Fruit fly (Drosophila melanogaster): ENCODE data around the gene mura.

The mura gene

dm6 chr3R:9590952-9591532, 39.4 kb upstream of the mura start, which contains the start of the genes bocks and CG8312 (continued):
- peak; percentile 34 for TF ChIP-seq vri (GFP tag; optimal IDR thresholded peaks at IDR 0.05)
- TF ChIP-seq Sox14 (GFP tag; optimal IDR thresholded peaks at IDR 0.05) = peak; percentile 53
- no peak for TF ChIP-seq Eip75B (GFP tag; optimal IDR thresholded peaks at IDR 0.05)
- TF ChIP-seq Sox102F (GFP tag; optimal IDR thresholded peaks at IDR 0.05) = no peak
- no peak for TF ChIP-seq Eip93F (GFP tag; optimal IDR thresholded peaks at IDR 0.05)
- TF ChIP-seq net (GFP tag; optimal IDR thresholded peaks at IDR 0.05) = peak; percentile 10
- TF ChIP-seq CG34406 (GFP tag; optimal IDR thresholded peaks at IDR 0.05) = no peak
- TF ChIP-seq CG6808 (GFP tag; optimal IDR thresholded peaks at IDR 0.05) = no peak
- no peak for TF ChIP-seq CG6276 (GFP tag; optimal IDR thresholded peaks at IDR 0.05)
- TF ChIP-seq dsx (GFP tag; optimal IDR thresholded peaks at IDR 0.05; ENCODE audit: poor library complexity, severe bottlenecking) = peak; percentile 96
- no peak for TF ChIP-seq CG32006 (GFP tag; optimal IDR thresholded peaks at IDR 0.05)
- peak in 1 of 2 experiments; percentile 14 for TF ChIP-seq ss (GFP tag; optimal IDR thresholded peaks at IDR 0.05)
- no peak for TF ChIP-seq CG6163 (GFP tag; IDR thresholded peaks at IDR 0.05)
- TF ChIP-seq esn (GFP tag; optimal IDR thresholded peaks at IDR 0.05) = peak; percentile 37
- TF ChIP-seq CG31627 (GFP tag; optimal IDR thresholded peaks at IDR 0.05) = peak; percentile 52
- TF ChIP-seq dac (GFP tag; optimal IDR thresholded peaks at IDR 0.05) = no peak
- TF ChIP-seq CG10669 (GFP tag; optimal IDR thresholded peaks at IDR 0.05) = no peak
- TF ChIP-seq Smox (GFP tag; optimal IDR thresholded peaks at IDR 0.05) = no peak
- TF ChIP-seq cyc (GFP tag; optimal IDR thresholded peaks at IDR 0.05) = peak; percentile 12
- TF ChIP-seq CG6854 (GFP tag; optimal IDR thresholded peaks at IDR 0.05) = peak; percentile 50
- TF ChIP-seq CG11762 (GFP tag; optimal IDR thresholded peaks at IDR 0.05; ENCODE audit: insufficient read depth) = no peak
- no peak for TF ChIP-seq eg (GFP tag; IDR thresholded peaks at IDR 0.05)
- TF ChIP-seq Sox15 (GFP tag; optimal IDR thresholded peaks at IDR 0.05) = no peak
- TF ChIP-seq CG11902 (GFP tag; optimal IDR thresholded peaks at IDR 0.05) = no peak
- no peak for TF ChIP-seq CG8632 (GFP tag; optimal IDR thresholded peaks at IDR 0.05)
- no peak for TF ChIP-seq achi (GFP tag; optimal IDR thresholded peaks at IDR 0.05)
- no peak for TF ChIP-seq Blimp-1 (GFP tag; optimal IDR thresholded peaks at IDR 0.05)
- TF ChIP-seq Lpt (GFP tag; optimal IDR thresholded peaks at IDR 0.05) = no peak
- peak; percentile 30 for TF ChIP-seq lz (GFP tag; optimal IDR thresholded peaks at IDR 0.05)
- no peak for TF ChIP-seq CG1621 (tag; optimal IDR thresholded peaks at IDR 0.05)
- peak; percentile 35 for TF ChIP-seq pdm3 (GFP tag; optimal IDR thresholded peaks at IDR 0.05)

- TF ChIP-seq cyc (GFP tag; optimal IDR thresholded peaks at IDR 0.05) (peak; percentile 29), Met (GFP tag; optimal IDR thresholded peaks at IDR 0.05) (no peak), fd59A (GFP tag; optimal IDR thresholded peaks at IDR 0.05) (no peak), CG6808 (GFP tag; optimal IDR thresholded peaks at IDR 0.05) (no peak), Eip93F (GFP tag; optimal IDR thresholded peaks at IDR 0.05) (peak; percentile 4), Lpt (GFP tag; optimal IDR thresholded peaks at IDR 0.05) (no peak), CG8319 (GFP tag; optimal IDR thresholded peaks at IDR 0.05) (no peak), CG8632 (GFP tag; optimal IDR thresholded peaks at IDR 0.05) (no peak), CG9139 (GFP tag; optimal IDR thresholded peaks at IDR 0.05) (no peak), svp (GFP tag) (no peak), esn (GFP tag; optimal IDR thresholded peaks at IDR 0.05) (peak; percentile 61), CG6792 (GFP tag; optimal IDR thresholded peaks at IDR 0.05) (no peak), CG6163 (GFP tag; IDR thresholded peaks at IDR 0.05) (peak; percentile 30; the same call in 1 of the 3 replicates), CG10631 (GFP tag; optimal IDR thresholded peaks at IDR 0.05) (peak; percentile 62), dac (GFP tag; optimal IDR thresholded peaks at IDR 0.05) (no peak), Eip75B (GFP tag; optimal IDR thresholded peaks at IDR 0.05) (peak; percentile 69), fd85E (GFP tag; optimal IDR thresholded peaks at IDR 0.05) (no peak), achi (GFP tag; optimal IDR thresholded peaks at IDR 0.05) (peak; percentile 46), OdsH (GFP tag; optimal IDR thresholded peaks at IDR 0.05) (peak; percentile 19), CG34406 (GFP tag; optimal IDR thresholded peaks at IDR 0.05) (no peak), Blimp-1 (GFP tag; optimal IDR thresholded peaks at IDR 0.05) (no peak), Sox15 (GFP tag; optimal IDR thresholded peaks at IDR 0.05) (no peak), spab (GFP tag; optimal IDR thresholded peaks at IDR 0.05) (no peak), CG4318 (GFP tag; optimal IDR thresholded peaks at IDR 0.05) (no peak), CG6276 (GFP tag; optimal IDR thresholded peaks at IDR 0.05) (no peak), topi (GFP tag; optimal IDR thresholded peaks at IDR 0.05) (peak; percentile 42), CG31627 (GFP tag; optimal IDR thresholded peaks at IDR 0.05) (peak; percentile 66), CG6854 (GFP tag; optimal IDR thresholded peaks at IDR 0.05) (peak; percentile 28), Smox (GFP tag; optimal IDR thresholded peaks at IDR 0.05) (no peak), CG11294 (GFP tag; IDR thresholded peaks at IDR 0.05) (no peak), Sox14 (GFP tag; optimal IDR thresholded peaks at IDR 0.05) (peak; percentile 62), vri (GFP tag; optimal IDR thresholded peaks at IDR 0.05) (peak; percentile 42), Eip78C (GFP tag) (peak; percentile 74), ss (GFP tag; optimal IDR thresholded peaks at IDR 0.05) (no peak), CG16779 (tag; optimal IDR thresholded peaks at IDR 0.05) (no peak)
These were observed 35.1 kb upstream of the mura start, which contains the start of gene P58IPK for dm6 chr3R:9586663-9587248. Gene P58IPK (plus strand): TSS chr3R:9586942.
